Worm (Caenorhabditis elegans) whole organism, L3 larva: ENCODE results near the gene nhr-167.
"Not testable (repeated sequence)": the region's sequence is repeated elsewhere in the genome, so short reads cannot be mapped to it uniquely, and the experiment has no call there.

Source experiments
- ZK546.5 ChIP-seq: sonication (generic microtip); optimal IDR thresholded peaks from 2 replicates; lab custom pipeline; 2017; ENCODE audit warnings: missing biosample characterization, missing genetic modification characterization
- daf-12 ChIP-seq: fragments of 150-350 bp; optimal IDR thresholded peaks from 2 replicates; lab custom pipeline; 2014; ENCODE audit warnings: missing biosample characterization, missing genetic modification reagents, missing genetic modification characterization
- egl-27 ChIP-seq: sonication (generic microtip); optimal IDR thresholded peaks from 4 replicates; lab custom pipeline; 2017; ENCODE audit warnings: missing biosample characterization, missing genetic modification reagents, missing genetic modification characterization
- elt-1 ChIP-seq: fragments of 150-350 bp; optimal IDR thresholded peaks from 2 replicates; lab custom pipeline; 2014; ENCODE audit warnings: missing biosample characterization, missing genetic modification characterization
- elt-2 ChIP-seq: sonication (generic microtip); optimal IDR thresholded peaks from 2 replicates; lab custom pipeline; 2016; ENCODE audit warnings: missing genetic modification reagents, mild to moderate bottlenecking, missing genetic modification characterization, missing compliant biosample characterization
- ztf-11 ChIP-seq: fragments of 150-350 bp; optimal IDR thresholded peaks from 2 replicates; lab custom pipeline; 2014; ENCODE audit warnings: missing biosample characterization, missing genetic modification characterization

ce11 chrX:11961103-11961502 lies 20.8 kb downstream of the nhr-167 start, which contains the start of gene C49F5.13:
- not testable (repeated sequence) for TF ChIP-seq daf-12 (tag; lab: Kevin White, UChicago); elt-2 (tag; lab: Kevin White, UChicago); elt-1 (tag; lab: Kevin White, UChicago); ZK546.5 (tag; lab: Kevin White, UChicago); ztf-11 (tag; lab: Kevin White, UChicago); egl-27
